Worm (Caenorhabditis elegans) whole organism, early embryonic: ENCODE results near the gene esyt-2.

Experiments
- B0310.2 ChIP-seq: sonication (generic microtip); optimal IDR thresholded peaks from 2 replicates; lab custom pipeline; 2016; ENCODE audit warnings: mild to moderate bottlenecking, missing genetic modification characterization, missing compliant biosample characterization
- aly-1 ChIP-seq: sonication (generic microtip); optimal IDR thresholded peaks from 2 replicates; lab custom pipeline; 2016; ENCODE audit warnings: missing genetic modification characterization, missing compliant biosample characterization
- ama-1 ChIP-seq: fragments of 150-350 bp; optimal IDR thresholded peaks from 2 replicates; lab custom pipeline; 2014
- flt-1 ChIP-seq: fragments of 200-800 bp; sonication (Bioruptor generic); IDR thresholded peaks from 2 replicates; pipeline ENCODE4 v1.3.6; 2022; ENCODE audit warnings: missing genetic modification characterization, missing compliant biosample characterization
- hmg-4 ChIP-seq: fragments of 200-800 bp; sonication (Bioruptor generic); optimal IDR thresholded peaks from 2 replicates; lab custom pipeline; 2018; ENCODE audit warnings: mild to moderate bottlenecking, missing genetic modification characterization, missing compliant biosample characterization
- pes-1 ChIP-seq: fragments of 200-800 bp; sonication (Bioruptor generic); IDR thresholded peaks from 2 replicates; pipeline ENCODE4 v1.3.6; 2022; ENCODE audit warnings: missing genetic modification reagents, missing genetic modification characterization, missing compliant biosample characterization
- scrt-1 ChIP-seq: fragments of 200-800 bp; sonication (Bioruptor generic); IDR thresholded peaks from 2 replicates; pipeline ENCODE4 v1.3.6; 2022; ENCODE audit warnings: missing genetic modification characterization, missing compliant biosample characterization
- tbx-11 ChIP-seq: fragments of 200-800 bp; sonication (Bioruptor generic); IDR thresholded peaks from 2 replicates; pipeline ENCODE4 v1.3.6; 2022; ENCODE audit warnings: missing genetic modification characterization, missing compliant biosample characterization

DNA sequence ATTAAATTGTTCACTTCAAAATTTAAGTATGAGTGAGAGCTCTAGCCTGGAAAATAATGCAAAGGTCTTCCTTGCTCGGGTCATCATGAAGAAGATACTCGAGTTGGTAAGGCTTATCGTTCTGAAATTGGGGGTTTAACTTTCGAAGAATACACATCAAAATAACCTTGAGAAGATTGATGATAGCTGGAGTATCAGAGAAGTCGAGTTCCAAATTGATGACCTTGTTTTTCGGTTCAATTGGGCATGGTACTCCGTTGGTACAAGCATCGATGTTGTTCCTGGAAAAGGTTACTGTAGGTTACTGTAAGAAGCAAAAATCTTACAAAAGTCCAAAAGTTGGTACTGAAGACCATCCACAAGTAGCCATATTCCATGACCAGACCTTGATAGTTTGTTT lies 54.6 kb downstream of the esyt-2 start:
- TF ChIP-seq hmg-4 (GFP tag; lab: Kevin White, UChicago), result no peak
- TF ChIP-seq tbx-11 (GFP tag; lab: Robert Waterston, UW), result no peak
- no peak for TF ChIP-seq ama-1 (lab: Kevin White, UChicago)
- TF ChIP-seq B0310.2 (tag; lab: Kevin White, UChicago), result no peak
- TF ChIP-seq aly-1 (tag; lab: Kevin White, UChicago), result no peak
- no peak for TF ChIP-seq pes-1 (GFP tag; lab: Robert Waterston, UW)
- TF ChIP-seq flt-1 (GFP tag; lab: Robert Waterston, UW), result no peak
- TF ChIP-seq scrt-1 (GFP tag; lab: Robert Waterston, UW), result no peak
